Worm (Caenorhabditis elegans): ENCODE measurements around the gene M176.9.

M176.9 gene

ce11 chrII:9427644-9428043 lies 16.2 kb upstream of the M176.9 start, which contains the start of gene M176.5 (continued):
- TF ChIP-seq bed-1 (GFP tag; IDR thresholded peaks at IDR 0.05): no peak
- TF ChIP-seq F37B4.10 (GFP tag; IDR thresholded peaks at IDR 0.05): no peak
- TF ChIP-seq hsf-1 (GFP tag; IDR thresholded peaks at IDR 0.05): no peak
- TF ChIP-seq attf-5 (GFP tag; optimal IDR thresholded peaks at IDR 0.05): no peak

DNA sequence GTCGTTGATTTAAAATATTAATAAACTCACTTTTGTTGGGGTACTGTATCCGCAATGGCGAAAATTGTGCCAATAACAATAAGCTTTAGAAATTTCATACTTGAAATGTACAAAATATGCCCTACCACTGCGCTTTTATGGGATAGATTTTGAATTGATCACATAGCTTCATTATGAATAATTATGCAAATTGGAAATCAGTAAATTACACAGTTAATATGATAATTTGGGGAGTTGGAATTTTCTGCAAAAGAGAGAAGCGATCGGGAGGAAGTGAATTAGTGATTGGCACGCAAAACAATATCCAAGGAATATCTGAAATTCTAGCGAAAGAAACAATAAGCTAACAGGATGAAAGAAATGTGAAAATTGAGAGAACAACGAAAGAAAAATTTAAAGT lies 14.7 kb upstream of the M176.9 start, which contains the start of gene M176.10:
Gene M176.10, minus strand, starts transcription at position 101 of the 400 bp plus-strand sequence.
- TF ChIP-seq madf-3 (GFP tag; IDR thresholded peaks at IDR 0.05): no peak
- TF ChIP-seq K12H6.12 (tag; optimal IDR thresholded peaks at IDR 0.05): no peak

ce11 chrII:9421969-9422368 lies 10.6 kb upstream of the M176.9 start, which contains the start of gene M176.11:
M176.11 (plus strand) TSS chrII:9422269.
- TF ChIP-seq F39B2.1 (GFP tag; IDR thresholded peaks at IDR 0.05) (no peak), snpc-4 (GFP tag; optimal IDR thresholded peaks at IDR 0.05) (no peak), snpc-4 (tag; optimal IDR thresholded peaks at IDR 0.05) (no peak), unc-62 (GFP tag; optimal IDR thresholded peaks at IDR 0.05) (no peak)

DNA sequence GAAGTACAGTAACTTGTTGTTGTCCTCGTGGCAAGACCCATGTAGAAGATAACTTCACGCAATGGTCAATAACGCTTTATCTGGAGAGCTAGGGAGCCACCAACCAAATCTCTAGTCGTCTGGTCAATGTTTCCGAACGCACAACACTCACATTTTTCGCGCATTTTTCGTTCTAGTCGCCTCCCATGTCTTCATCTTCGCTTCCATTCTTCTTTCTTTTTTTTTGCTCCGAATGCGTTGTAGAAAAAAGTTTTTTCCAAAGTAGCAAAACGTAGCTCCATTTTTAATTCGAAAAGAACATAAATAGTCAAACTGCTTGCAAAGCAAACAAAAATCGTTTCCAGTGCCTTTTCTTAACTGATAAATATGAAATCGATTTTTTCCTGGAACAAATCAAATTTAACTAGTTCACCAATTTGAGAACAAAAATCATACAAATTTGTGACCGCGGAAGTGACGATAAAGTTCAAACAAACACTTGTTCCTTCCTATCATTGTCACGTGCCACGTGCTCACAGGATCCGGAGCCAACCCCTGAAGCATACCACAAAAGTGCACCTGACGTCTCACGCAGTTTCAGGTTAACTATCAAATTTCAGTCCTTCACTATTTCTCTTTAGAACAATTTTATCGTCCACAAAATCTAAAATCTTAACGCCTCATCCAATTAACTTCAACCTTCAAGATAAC lies 7.6 kb upstream of the M176.9 start:
- no peak for TF ChIP-seq Y53F4B.3 (GFP tag; IDR thresholded peaks at IDR 0.05)
- TF ChIP-seq nhr-80 (tag; optimal IDR thresholded peaks at IDR 0.05): peak; percentile 28

DNA sequence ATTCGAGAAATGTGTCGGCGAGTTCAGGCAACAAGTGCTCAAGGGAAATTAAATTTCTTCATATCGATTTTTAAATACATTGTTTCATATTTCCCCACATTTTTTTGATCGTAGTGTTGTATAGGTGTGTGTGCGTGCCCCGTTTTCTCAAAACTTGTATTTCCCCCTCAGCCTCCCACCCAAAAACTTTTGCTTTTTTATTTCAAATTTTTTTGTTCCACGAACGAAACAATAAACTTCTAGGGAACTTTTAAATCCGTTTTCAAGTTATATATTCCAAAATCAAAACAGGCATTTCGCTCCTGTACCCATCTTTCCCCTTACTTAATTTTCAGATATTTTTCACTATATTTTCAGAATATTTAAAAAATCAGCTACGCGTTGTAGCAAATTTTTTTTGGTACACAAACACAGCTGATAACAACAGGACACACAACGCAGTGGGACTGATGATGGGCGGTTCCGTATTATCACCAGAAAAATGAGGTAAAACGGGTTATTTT lies 6.7 kb upstream of the M176.9 start, which contains the start of the genes M176.4 and M176.16:
Gene M176.4, plus strand, starts transcription at position 301 of the 503 bp plus-strand sequence.
Gene M176.16, plus strand, starts transcription at position 453 of the 503 bp plus-strand sequence.
- TF ChIP-seq ceh-79 (tag; optimal IDR thresholded peaks at IDR 0.05) (no peak), nhr-80 (tag; optimal IDR thresholded peaks at IDR 0.05) (peak; percentile 53)

ce11 chrII:9416381-9417276 lies 5.2 kb upstream of the M176.9 start, which contains the start of the genes gss-1 and chch-3:
gss-1 (minus strand) TSS chrII:9416431.
chch-3 (plus strand) TSS chrII:9417013.
- TF ChIP-seq mcd-1 (GFP tag; IDR thresholded peaks at IDR 0.05) (peak; percentile 40; the same call in 1 of the 2 replicates), ZK185.1 (tag; optimal IDR thresholded peaks at IDR 0.05; ENCODE audit: poor library complexity, severe bottlenecking) (peak; percentile 25), nhr-80 (tag; optimal IDR thresholded peaks at IDR 0.05) (peak; percentile 74), hmg-1.2 (GFP tag; IDR thresholded peaks at IDR 0.05) (peak; percentile 33; the same call in 1 of the 2 replicates), ccch-3 (GFP tag; optimal IDR thresholded peaks at IDR 0.05) (no peak), attf-5 (GFP tag; optimal IDR thresholded peaks at IDR 0.05) (peak; percentile 32), lin-35 (GFP tag; optimal IDR thresholded peaks at IDR 0.05) (peak in 1 of 3 experiments; percentile 36), nhr-27 (tag; optimal IDR thresholded peaks at IDR 0.05) (no peak), D2030.7 (GFP tag; IDR thresholded peaks at IDR 0.05) (0 out of 2 replicates have a peak, but pooled peaks have one; percentile 34), lin-40 (tag; optimal IDR thresholded peaks at IDR 0.05) (no peak), aptf-2 (GFP tag; conservative IDR thresholded peaks at IDR 0.05) (no peak), lsl-1 (GFP tag; optimal IDR thresholded peaks at IDR 0.05) (peak; percentile 22), ets-4 (GFP tag; optimal IDR thresholded peaks at IDR 0.05) (no peak), cebp-1 (GFP tag; IDR thresholded peaks at IDR 0.05) (no peak), cebp-1 (tag; optimal IDR thresholded peaks at IDR 0.05) (peak; percentile 55), ztf-18 (tag; optimal IDR thresholded peaks at IDR 0.05) (peak; percentile 93), dox-1 (GFP tag; IDR thresholded peaks at IDR 0.05) (peak; percentile 53), B0035.1 (tag; optimal IDR thresholded peaks at IDR 0.05) (no peak), lin-54 (GFP tag; optimal IDR thresholded peaks at IDR 0.05) (peak; percentile 49), rpc-1 (optimal IDR thresholded peaks at IDR 0.05) (no peak), rpc-1 (tag; optimal IDR thresholded peaks at IDR 0.05) (no peak), madf-6 (GFP tag; IDR thresholded peaks at IDR 0.05) (peak; percentile 51), rcor-1 (GFP tag; IDR thresholded peaks at IDR 0.05) (peak; percentile 33; the same call in 1 of the 2 replicates), tbp1 (GFP tag; optimal IDR thresholded peaks at IDR 0.05) (peak; percentile 30), snpc-4 (GFP tag; optimal IDR thresholded peaks at IDR 0.05) (no peak), snpc-4 (tag; optimal IDR thresholded peaks at IDR 0.05) (peak in 1 of 4 experiments; percentile 21), efl-1 (GFP tag; optimal IDR thresholded peaks at IDR 0.05) (peak; percentile 7)

Measured in whole organism, young adult.